Worm (Caenorhabditis elegans) whole organism, young adult: ENCODE data around the gene Y69A2AL.2.

ENCODE experiments used
- B0019.2 ChIP-seq: fragments of 200-800 bp; sonication (Bioruptor generic); conservative IDR thresholded peaks from 2 replicates; pipeline ENCODE4 v1.3.6; 2022; ENCODE audit warnings: missing genetic modification reagents, missing genetic modification characterization, missing compliant biosample characterization
- B0035.1 ChIP-seq: sonication (generic microtip); optimal IDR thresholded peaks from 2 replicates; lab custom pipeline; 2016; ENCODE audit warnings: missing genetic modification characterization, mild to moderate bottlenecking, missing compliant biosample characterization, missing genotype, missing genetic modification reagents
- B0261.1 ChIP-seq: sonication (generic microtip); optimal IDR thresholded peaks from 2 replicates; lab custom pipeline; 2016; ENCODE audit warnings: mild to moderate bottlenecking, missing genetic modification characterization, moderate library complexity, missing compliant biosample characterization
- C06A6.2 ChIP-seq: fragments of 200-800 bp; sonication (Bioruptor generic); conservative IDR thresholded peaks from 2 replicates; pipeline ENCODE4 v1.3.6; 2022; ENCODE audit warnings: missing genetic modification characterization, missing compliant biosample characterization
- C17E4.6 ChIP-seq: fragments of 200-800 bp; sonication (Bioruptor generic); IDR thresholded peaks from 2 replicates; pipeline ENCODE4 v1.3.6; 2022; ENCODE audit warnings: missing genetic modification reagents, missing genetic modification characterization, missing compliant biosample characterization
- F10E7.11 ChIP-seq: sonication (generic microtip); optimal IDR thresholded peaks from 2 replicates; lab custom pipeline; 2017; ENCODE audit warnings: mild to moderate bottlenecking, missing genetic modification characterization, moderate library complexity, missing compliant biosample characterization
- F23B12.7 ChIP-seq: sonication (generic microtip); optimal IDR thresholded peaks from 2 replicates; lab custom pipeline; 2017; ENCODE audit warnings: missing genetic modification characterization, mild to moderate bottlenecking, missing compliant biosample characterization, antibody characterized with exemption, moderate library complexity; ENCODE audit not compliant: insufficient read depth
- F37B4.10 ChIP-seq: fragments of 200-800 bp; sonication (Bioruptor generic); IDR thresholded peaks from 2 replicates; pipeline ENCODE4 v1.3.6; 2022; ENCODE audit warnings: missing genetic modification characterization, missing compliant biosample characterization
- F52B5.7 ChIP-seq: sonication (generic microtip); optimal IDR thresholded peaks from 2 replicates; lab custom pipeline; 2016; ENCODE audit warnings: mild to moderate bottlenecking, missing genetic modification characterization, missing compliant biosample characterization
- K12H6.12 ChIP-seq: fragments of 200-800 bp; sonication (Bioruptor generic); optimal IDR thresholded peaks from 2 replicates; lab custom pipeline; 2018; ENCODE audit warnings: mild to moderate bottlenecking, missing genetic modification characterization, missing compliant biosample characterization
- Y53G8AR.9 ChIP-seq: fragments of 200-800 bp; sonication (Bioruptor generic); conservative IDR thresholded peaks from 2 replicates; pipeline ENCODE4 v1.3.6; 2022; ENCODE audit warnings: missing genetic modification reagents, missing genetic modification characterization, missing compliant biosample characterization
- Y56A3A.18 ChIP-seq: fragments of 200-800 bp; sonication (Bioruptor generic); IDR thresholded peaks from 2 replicates; pipeline ENCODE4 v1.3.6; 2022; ENCODE audit warnings: missing genetic modification reagents, missing genetic modification characterization, missing compliant biosample characterization
- Y67H2A.10 ChIP-seq: fragments of 200-800 bp; sonication (Bioruptor generic); conservative IDR thresholded peaks from 2 replicates; pipeline ENCODE4 v1.3.6; 2022; ENCODE audit warnings: missing genetic modification reagents, missing genetic modification characterization, missing compliant biosample characterization
- Y95B8A.8 ChIP-seq: fragments of 200-800 bp; sonication (Bioruptor generic); IDR thresholded peaks from 2 replicates; pipeline ENCODE4 v1.3.6; 2022; ENCODE audit warnings: missing genetic modification reagents, missing genetic modification characterization, missing compliant biosample characterization
- ama-1 ChIP-seq, 3 experiments: fragments of 150-350 bp in 1 of 3; sonication (generic microtip) in 2 of 3; optimal IDR thresholded peaks; 2 replicates each; lab custom pipeline; 2014 to 2018; ENCODE audit warnings: missing biosample characterization in 2 of 3, missing genetic modification characterization in 2 of 3, missing genetic modification reagents in 2 of 3
- atf-7 ChIP-seq: sonication (generic microtip); optimal IDR thresholded peaks from 2 replicates; lab custom pipeline; 2017; ENCODE audit warnings: mild to moderate bottlenecking, missing genetic modification characterization, missing compliant biosample characterization
- athp-1 ChIP-seq: sonication (generic microtip); optimal IDR thresholded peaks from 2 replicates; lab custom pipeline; 2017; ENCODE audit warnings: mild to moderate bottlenecking, missing genetic modification characterization, missing compliant biosample characterization
- attf-5 ChIP-seq: fragments of 200-800 bp; sonication (Bioruptor generic); optimal IDR thresholded peaks from 2 replicates; lab custom pipeline; 2018; ENCODE audit warnings: mild to moderate bottlenecking, missing genetic modification characterization, missing compliant biosample characterization
- ceh-58 ChIP-seq: fragments of 200-800 bp; sonication (Bioruptor generic); IDR thresholded peaks from 2 replicates; pipeline ENCODE4 v1.3.6; 2022; ENCODE audit warnings: missing genetic modification characterization, missing compliant biosample characterization
- dpff-1 ChIP-seq: sonication (generic microtip); optimal IDR thresholded peaks from 2 replicates; lab custom pipeline; 2017; ENCODE audit warnings: mild to moderate bottlenecking, missing genetic modification characterization, missing compliant biosample characterization
- efl-1 ChIP-seq: fragments of 150-350 bp; optimal IDR thresholded peaks from 2 replicates; lab custom pipeline; 2014; ENCODE audit warnings: missing biosample characterization, missing genetic modification reagents, missing genetic modification characterization
- egrh-3 ChIP-seq: fragments of 200-800 bp; sonication (Bioruptor generic); IDR thresholded peaks from 2 replicates; pipeline ENCODE4 v1.3.6; 2022; ENCODE audit warnings: missing genetic modification reagents, missing genetic modification characterization, missing compliant biosample characterization
- fkh-3 ChIP-seq: sonication (generic microtip); optimal IDR thresholded peaks from 2 replicates; lab custom pipeline; 2016; ENCODE audit warnings: mild to moderate bottlenecking, missing genetic modification characterization, missing compliant biosample characterization
- him-1 ChIP-seq: sonication (generic microtip); optimal IDR thresholded peaks from 2 replicates; lab custom pipeline; 2016; ENCODE audit warnings: missing genotype, missing genetic modification reagents, missing genetic modification characterization, missing compliant biosample characterization
- hlh-12 ChIP-seq: sonication (generic microtip); optimal IDR thresholded peaks from 2 replicates; lab custom pipeline; 2016; ENCODE audit warnings: missing genetic modification characterization, missing compliant biosample characterization
- hrde-1 ChIP-seq: sonication (generic microtip); optimal IDR thresholded peaks from 2 replicates; lab custom pipeline; 2016; ENCODE audit warnings: missing genetic modification characterization, mild to moderate bottlenecking, missing compliant biosample characterization, moderate library complexity, missing genotype, missing genetic modification reagents, borderline replicate concordance
- let-526 ChIP-seq: fragments of 200-800 bp; sonication (Bioruptor generic); IDR thresholded peaks from 2 replicates; pipeline ENCODE4 v1.3.6; 2022; ENCODE audit warnings: missing genetic modification reagents, missing genetic modification characterization, missing compliant biosample characterization
- let-607 ChIP-seq, 2 experiments: fragments of 200-800 bp in 1 of 2; sonication (Bioruptor generic) in 1 of 2; sonication (generic microtip) in 1 of 2; optimal IDR thresholded peaks; 2 replicates each; lab custom pipeline; 2016 to 2018; ENCODE audit warnings: mild to moderate bottlenecking in 2 of 2, missing compliant biosample characterization in 2 of 2, missing genetic modification characterization in 2 of 2, moderate library complexity in 2 of 2, missing genotype in 1 of 2
- lin-35 ChIP-seq, 3 experiments: fragments of 150-350 bp in 2 of 3; sonication (generic microtip) in 1 of 3; optimal IDR thresholded peaks; 2 replicates each; lab custom pipeline; 2014 to 2018; ENCODE audit warnings: missing biosample characterization in 3 of 3, missing genetic modification characterization in 3 of 3, missing genetic modification reagents in 3 of 3
- lin-40 ChIP-seq: sonication (generic microtip); optimal IDR thresholded peaks from 2 replicates; lab custom pipeline; 2016; ENCODE audit warnings: missing genetic modification characterization, mild to moderate bottlenecking, missing compliant biosample characterization, missing genotype, missing genetic modification reagents
- mxl-1 ChIP-seq: sonication (generic microtip); optimal IDR thresholded peaks from 2 replicates; lab custom pipeline; 2016; ENCODE audit warnings: missing genetic modification characterization, missing compliant biosample characterization
- nhr-179 ChIP-seq: sonication (generic microtip); optimal IDR thresholded peaks from 2 replicates; lab custom pipeline; 2016; ENCODE audit warnings: mild to moderate bottlenecking, missing genetic modification characterization, missing compliant biosample characterization
- nhr-27 ChIP-seq: fragments of 200-800 bp; sonication (Bioruptor generic); optimal IDR thresholded peaks from 2 replicates; lab custom pipeline; 2018; ENCODE audit warnings: mild to moderate bottlenecking, missing genetic modification characterization, moderate library complexity, missing compliant biosample characterization
- pbrm-1 ChIP-seq: fragments of 200-800 bp; sonication (Bioruptor generic); IDR thresholded peaks from 2 replicates; pipeline ENCODE4 v1.3.6; 2022; ENCODE audit warnings: missing genetic modification reagents, missing genetic modification characterization, missing compliant biosample characterization
- pha-4 ChIP-seq: fragments of 150-350 bp; sonication (generic microtip); optimal IDR thresholded peaks from 2 replicates; lab custom pipeline; 2014; ENCODE audit warnings: missing biosample characterization, missing genetic modification reagents, missing genetic modification characterization
- rpc-1 ChIP-seq, 2 experiments: fragments of 150-350 bp in 1 of 2; sonication (generic microtip) in 1 of 2; optimal IDR thresholded peaks; 2 replicates each; lab custom pipeline; 2014 to 2018; ENCODE audit warnings: missing biosample characterization in 1 of 2, missing genetic modification characterization in 1 of 2, missing genetic modification reagents in 1 of 2, missing genotype in 1 of 2
- snpc-1.1 ChIP-seq: sonication (generic microtip); optimal IDR thresholded peaks from 2 replicates; lab custom pipeline; 2017; ENCODE audit warnings: missing genetic modification characterization, mild to moderate bottlenecking, missing compliant biosample characterization, antibody characterized with exemption, moderate library complexity, missing genotype, missing genetic modification reagents; ENCODE audit not compliant: insufficient read depth
- sptf-2 ChIP-seq: fragments of 200-800 bp; sonication (Bioruptor generic); optimal IDR thresholded peaks from 2 replicates; lab custom pipeline; 2018; ENCODE audit warnings: mild to moderate bottlenecking, missing genetic modification characterization, missing compliant biosample characterization
- tbp1 ChIP-seq: fragments of 200-800 bp; sonication (Bioruptor generic); optimal IDR thresholded peaks from 2 replicates; lab custom pipeline; 2018; ENCODE audit warnings: mild to moderate bottlenecking, missing genetic modification characterization, missing compliant biosample characterization
- unc-62 ChIP-seq: fragments of 150-350 bp; optimal IDR thresholded peaks from 2 replicates; lab custom pipeline; 2014; ENCODE audit warnings: missing biosample characterization, missing genetic modification reagents, missing genetic modification characterization
- ztf-18 ChIP-seq: sonication (generic microtip); optimal IDR thresholded peaks from 2 replicates; lab custom pipeline; 2016; ENCODE audit warnings: missing genotype, mild to moderate bottlenecking, missing genetic modification characterization, missing compliant biosample characterization
- ztf-25 ChIP-seq: fragments of 200-800 bp; sonication (Bioruptor generic); IDR thresholded peaks from 2 replicates; pipeline ENCODE4 v1.3.6; 2022; ENCODE audit warnings: missing genetic modification reagents, missing genetic modification characterization, missing compliant biosample characterization
- ztf-28 ChIP-seq: fragments of 200-800 bp; sonication (Bioruptor generic); IDR thresholded peaks from 2 replicates; pipeline ENCODE4 v1.3.6; 2022; ENCODE audit warnings: missing genetic modification reagents, missing genetic modification characterization, missing compliant biosample characterization

Y69A2AL.2 gene

DNA sequence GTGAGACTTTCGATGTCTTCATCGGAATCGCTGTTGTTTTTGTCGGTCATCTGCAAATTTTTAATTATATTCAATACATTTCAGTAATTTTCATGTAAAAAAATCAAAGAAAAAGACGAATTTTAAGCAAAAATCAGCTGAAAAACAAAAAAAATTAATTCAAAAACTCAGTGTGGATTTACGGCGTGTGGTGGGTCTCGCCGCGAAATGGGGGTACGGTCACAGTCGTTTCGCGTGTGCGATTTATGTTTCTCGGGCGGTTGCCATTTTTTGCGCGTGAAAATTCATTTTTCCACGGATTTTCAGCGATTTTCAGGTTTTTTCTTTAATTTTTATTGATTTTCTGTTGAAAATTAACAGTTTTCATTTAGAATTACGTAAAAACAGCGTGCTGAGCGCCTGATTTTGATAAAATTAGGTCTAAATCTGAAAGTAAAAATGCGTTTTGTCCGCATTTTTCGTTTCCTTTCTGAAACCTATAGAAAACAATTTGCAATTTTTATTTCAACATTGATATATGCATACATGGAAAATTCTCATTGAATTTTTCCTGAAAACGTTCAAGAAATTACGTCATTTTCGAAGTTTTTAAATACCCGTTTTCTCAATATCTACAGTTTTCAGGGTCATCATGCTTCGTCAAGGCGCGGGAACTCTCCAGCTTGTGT lies 13.2 kb downstream of the Y69A2AL.2 start, which contains the start of the genes ccdc-12 and Y69A2AR.18 (continued):
- no peak for TF ChIP-seq hlh-12 (tag; lab: Kevin White, UChicago)
- no peak for TF ChIP-seq let-526 (GFP tag; lab: Robert Waterston, UW)
- no peak for TF ChIP-seq K12H6.12 (tag; lab: Kevin White, UChicago)
- peak; percentile 58 for TF ChIP-seq attf-5
- TF ChIP-seq F37B4.10 (GFP tag; lab: Robert Waterston, UW) = no peak
- TF ChIP-seq B0019.2 (GFP tag; lab: Robert Waterston, UW) = no peak
- peak; percentile 1 for TF ChIP-seq athp-1 (tag; lab: Kevin White, UChicago)
- no peak for TF ChIP-seq rpc-1 (optimal IDR thresholded peaks at IDR 0.05; lab: Kevin White, UChicago)
- no peak for TF ChIP-seq rpc-1 (tag; optimal IDR thresholded peaks at IDR 0.05; lab: Kevin White, UChicago)
- TF ChIP-seq nhr-27 (tag; lab: Kevin White, UChicago) = no peak
- no peak for TF ChIP-seq Y67H2A.10 (GFP tag; lab: Robert Waterston, UW)
- no peak for TF ChIP-seq pha-4 (tag; lab: Kevin White, UChicago)
- TF ChIP-seq B0035.1 (tag; lab: Kevin White, UChicago) = no peak
- no peak for TF ChIP-seq sptf-2 (GFP tag; lab: Kevin White, UChicago)
- TF ChIP-seq Y95B8A.8 = no peak
- TF ChIP-seq mxl-1 (tag; lab: Kevin White, UChicago) = no peak

DNA sequence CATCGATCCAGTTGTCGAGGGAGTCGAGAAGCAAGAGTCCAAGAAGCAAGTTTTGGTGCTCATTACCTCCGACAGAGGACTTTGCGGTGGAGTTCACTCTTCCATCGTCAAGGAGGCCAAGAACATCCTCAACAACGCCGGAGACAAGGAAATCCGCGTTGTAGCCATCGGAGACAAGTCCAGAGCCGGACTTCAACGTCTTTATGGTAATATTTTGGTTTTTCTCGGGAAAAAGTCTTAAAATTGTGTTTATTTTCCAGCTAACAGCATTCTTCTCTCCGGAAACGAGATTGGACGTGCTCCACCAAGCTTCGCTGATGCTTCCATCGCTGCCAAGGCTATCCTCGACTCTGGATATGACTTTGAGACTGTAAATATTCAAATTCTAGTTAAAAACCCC lies 14.0 kb downstream of the Y69A2AL.2 start:
- TF ChIP-seq unc-62 (GFP tag; lab: Kevin White, UChicago) (no peak), ztf-28 (GFP tag; lab: Robert Waterston, UW) (no peak), efl-1 (GFP tag; lab: Kevin White, UChicago) (no peak), him-1 (tag; lab: Kevin White, UChicago) (no peak), ama-1 (optimal IDR thresholded peaks at IDR 0.05; lab: Kevin White, UChicago) (no peak), ama-1 (GFP tag; optimal IDR thresholded peaks at IDR 0.05; lab: Kevin White, UChicago) (no peak), ztf-25 (no peak), nhr-179 (tag; lab: Kevin White, UChicago) (no peak), egrh-3 (GFP tag; lab: Robert Waterston, UW) (no peak), C17E4.6 (GFP tag; lab: Robert Waterston, UW) (no peak)

DNA sequence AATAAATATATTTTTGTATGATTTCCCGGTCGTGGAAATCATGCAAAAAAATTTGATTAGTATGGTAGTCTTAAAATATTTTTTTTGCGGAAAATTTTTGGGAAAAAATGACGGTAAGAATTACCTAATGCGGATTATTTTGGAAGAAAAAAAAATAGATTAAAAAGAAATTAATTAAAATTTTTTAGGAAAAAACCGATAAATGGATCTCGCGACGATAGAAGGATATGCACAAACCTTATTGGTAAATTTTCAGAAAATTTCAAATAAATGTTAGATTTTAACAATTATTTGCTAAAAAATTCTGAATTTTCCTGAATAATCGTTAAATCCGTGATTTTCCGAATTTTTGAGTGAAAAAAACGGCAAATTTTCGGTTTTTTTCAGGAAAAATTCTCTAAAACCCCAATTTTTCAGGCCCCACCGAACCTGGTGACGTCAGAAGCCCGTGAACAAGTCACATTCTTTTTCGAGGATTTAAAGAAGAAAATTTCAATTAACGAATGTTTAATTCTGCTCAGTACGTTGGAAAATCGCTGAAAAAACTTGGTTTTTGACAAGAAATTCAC lies 15.6 kb downstream of the Y69A2AL.2 start, which contains the start of gene Y69A2AR.16:
Y69A2AR.16 (plus strand) TSS at position 189 of the 569 bp plus-strand sequence.
- peak in 1 of 3 experiments; percentile 12 for TF ChIP-seq lin-35 (GFP tag; optimal IDR thresholded peaks at IDR 0.05; lab: Kevin White, UChicago)
- no peak for TF ChIP-seq nhr-179 (tag; lab: Kevin White, UChicago)
- peak; percentile 28 for TF ChIP-seq B0035.1 (tag; lab: Kevin White, UChicago)
- TF ChIP-seq ztf-18 = no peak
- TF ChIP-seq let-607 (tag; optimal IDR thresholded peaks at IDR 0.05; lab: Kevin White, UChicago) = peak in 1 of 2 experiments; percentile 26
- peak; percentile 45 for TF ChIP-seq fkh-3
- no peak for TF ChIP-seq B0261.1 (tag; lab: Kevin White, UChicago)
- TF ChIP-seq tbp1 (GFP tag; lab: Kevin White, UChicago) = peak; percentile 12
- peak; percentile 43 for TF ChIP-seq hrde-1 (tag; lab: Kevin White, UChicago)
- peak; percentile 12; the same call in 1 of the 2 replicates for TF ChIP-seq pbrm-1 (GFP tag; lab: Robert Waterston, UW)
- TF ChIP-seq C06A6.2 (GFP tag; lab: Robert Waterston, UW) = no peak
- TF ChIP-seq Y53G8AR.9 (GFP tag; lab: Robert Waterston, UW) = peak; percentile 67; the same call in 1 of the 2 replicates
- no peak for TF ChIP-seq F52B5.7 (tag; lab: Kevin White, UChicago)
- no peak for TF ChIP-seq snpc-1.1
- TF ChIP-seq athp-1 (tag; lab: Kevin White, UChicago) = peak; percentile 12
- no peak for TF ChIP-seq ceh-58 (GFP tag; lab: Robert Waterston, UW)
- TF ChIP-seq dpff-1 (tag; lab: Kevin White, UChicago) = peak; percentile 76
- peak; percentile 14 for TF ChIP-seq F10E7.11 (tag; lab: Kevin White, UChicago)
- no peak for TF ChIP-seq F23B12.7 (tag; lab: Kevin White, UChicago)
- no peak for TF ChIP-seq Y56A3A.18
- peak; percentile 18 for TF ChIP-seq lin-40 (tag; lab: Kevin White, UChicago)
- TF ChIP-seq atf-7 = peak; percentile 33
